Fruit fly (Drosophila melanogaster) Kc167 (cell line): ENCODE data around the gene CG18262.

ENCODE experiments used
- Myc ChIP-seq: fragments of >200 bp; optimal IDR thresholded peaks from 2 replicates; lab custom pipeline; 2017; ENCODE audit warnings: missing external identifiers
- Sin3A ChIP-seq: fragments of >200 bp; optimal IDR thresholded peaks from 2 replicates; lab custom pipeline; 2018; ENCODE audit warnings: missing external identifiers
- h ChIP-seq: fragments of >200 bp; optimal IDR thresholded peaks from 3 replicates; lab custom pipeline; 2018; ENCODE audit warnings: missing external identifiers
- insv ChIP-seq: fragments of >200 bp; optimal IDR thresholded peaks from 3 replicates; lab custom pipeline; 2018; ENCODE audit warnings: missing external identifiers
- psq ChIP-seq: fragments of >200 bp; optimal IDR thresholded peaks from 2 replicates; lab custom pipeline; 2017; ENCODE audit warnings: missing external identifiers
- ttk ChIP-seq: sonication (Bioruptor generic); optimal IDR thresholded peaks from 2 replicates; lab custom pipeline; 2017; ENCODE audit warnings: missing external identifiers

CG18262 gene

DNA sequence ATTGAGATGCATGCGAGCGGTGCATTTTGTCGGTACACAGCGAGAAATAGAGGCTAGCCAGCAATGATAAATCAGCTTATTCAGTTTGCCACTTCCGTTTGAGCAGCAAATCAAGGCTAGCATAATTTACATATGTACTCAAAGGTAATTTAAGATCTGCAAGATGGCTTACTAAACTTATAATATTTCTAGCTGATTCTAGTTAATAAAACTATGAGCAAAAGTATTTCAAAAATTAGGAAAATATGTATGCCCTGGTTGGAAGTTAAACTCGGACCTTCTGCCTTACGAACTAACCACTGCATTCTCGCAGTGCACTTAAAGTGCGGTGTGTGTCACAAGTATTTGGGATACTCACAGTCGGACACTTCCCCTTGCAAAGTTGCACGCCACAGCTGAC, 29.9 kb upstream of the CG18262 start:
- TF ChIP-seq Sin3A (lab: Kevin White, UChicago), result no peak
- no peak for TF ChIP-seq Myc (lab: Kevin White, UChicago)
- no peak for TF ChIP-seq h (lab: Kevin White, UChicago)
- no peak for TF ChIP-seq insv (lab: Kevin White, UChicago)
- TF ChIP-seq ttk, result no peak

DNA sequence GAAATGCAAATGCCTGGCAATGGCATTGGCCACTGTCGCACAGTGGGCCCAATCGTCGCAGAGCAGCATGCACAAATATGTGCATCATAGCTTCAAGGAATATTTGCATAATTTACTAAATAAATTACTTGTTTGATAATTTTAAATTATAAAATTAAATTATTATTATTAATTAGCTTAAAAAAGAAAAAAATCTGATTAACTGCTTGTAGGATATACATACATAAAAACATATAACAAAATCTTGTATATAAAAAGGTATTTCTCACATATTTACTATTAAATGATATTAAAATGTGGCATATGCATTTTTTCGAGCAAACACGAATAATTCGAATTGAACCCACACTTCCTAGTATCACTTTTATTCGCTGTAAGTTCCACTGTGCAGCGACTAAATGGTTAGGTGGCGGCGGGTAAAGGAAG, 27.5 kb upstream of the CG18262 start:
- TF ChIP-seq ttk (no peak), h (lab: Kevin White, UChicago) (no peak), insv (lab: Kevin White, UChicago) (no peak), Sin3A (lab: Kevin White, UChicago) (no peak), psq (lab: Kevin White, UChicago) (no peak), Myc (lab: Kevin White, UChicago) (no peak)

DNA sequence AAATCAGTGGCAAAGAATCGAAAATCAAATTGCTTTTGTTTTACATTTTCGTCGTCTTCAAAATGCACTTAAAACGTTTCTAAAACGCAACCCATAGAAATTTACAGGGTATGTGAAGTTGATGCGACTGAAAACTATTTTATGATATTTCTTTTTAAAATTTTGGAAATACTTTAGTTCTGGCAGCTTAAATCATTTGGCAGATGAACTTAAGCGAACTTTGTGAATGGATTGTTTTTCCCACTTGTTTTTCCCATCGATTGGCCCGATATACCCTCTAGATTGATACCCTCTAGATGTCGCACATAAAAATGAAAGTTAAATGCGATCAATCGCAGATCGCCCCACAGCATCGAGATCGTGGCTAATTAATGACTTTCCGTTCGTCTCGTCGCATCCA, 26.6 kb upstream of the CG18262 start:
- no peak for TF ChIP-seq Sin3A (lab: Kevin White, UChicago)
- TF ChIP-seq psq (lab: Kevin White, UChicago), result no peak
- TF ChIP-seq insv (lab: Kevin White, UChicago), result no peak
- no peak for TF ChIP-seq Myc (lab: Kevin White, UChicago)
- no peak for TF ChIP-seq ttk
- TF ChIP-seq h (lab: Kevin White, UChicago), result no peak

DNA sequence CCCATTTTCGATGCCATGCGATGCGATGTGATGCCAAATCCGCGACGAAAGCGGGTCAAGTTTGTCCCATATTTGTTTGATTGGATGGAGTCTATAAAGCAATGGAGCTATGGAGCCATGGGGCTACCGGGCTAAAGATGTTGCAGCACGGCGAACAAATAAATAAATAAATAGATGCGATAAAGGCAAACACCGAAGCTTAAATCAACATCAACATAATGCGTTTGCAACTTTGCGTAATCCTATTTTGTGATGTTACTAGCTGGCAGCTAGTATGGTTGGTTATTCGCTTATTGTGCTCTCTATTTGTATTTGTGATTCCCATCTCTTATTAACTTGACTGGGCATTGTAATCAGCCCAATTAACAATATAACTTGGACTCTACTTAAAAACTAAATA, 24.6 kb upstream of the CG18262 start:
- TF ChIP-seq Myc (lab: Kevin White, UChicago), result no peak
- TF ChIP-seq Sin3A (lab: Kevin White, UChicago), result no peak
- TF ChIP-seq insv (lab: Kevin White, UChicago), result no peak
- no peak for TF ChIP-seq ttk
- TF ChIP-seq h (lab: Kevin White, UChicago), result no peak
- no peak for TF ChIP-seq psq (lab: Kevin White, UChicago)

DNA sequence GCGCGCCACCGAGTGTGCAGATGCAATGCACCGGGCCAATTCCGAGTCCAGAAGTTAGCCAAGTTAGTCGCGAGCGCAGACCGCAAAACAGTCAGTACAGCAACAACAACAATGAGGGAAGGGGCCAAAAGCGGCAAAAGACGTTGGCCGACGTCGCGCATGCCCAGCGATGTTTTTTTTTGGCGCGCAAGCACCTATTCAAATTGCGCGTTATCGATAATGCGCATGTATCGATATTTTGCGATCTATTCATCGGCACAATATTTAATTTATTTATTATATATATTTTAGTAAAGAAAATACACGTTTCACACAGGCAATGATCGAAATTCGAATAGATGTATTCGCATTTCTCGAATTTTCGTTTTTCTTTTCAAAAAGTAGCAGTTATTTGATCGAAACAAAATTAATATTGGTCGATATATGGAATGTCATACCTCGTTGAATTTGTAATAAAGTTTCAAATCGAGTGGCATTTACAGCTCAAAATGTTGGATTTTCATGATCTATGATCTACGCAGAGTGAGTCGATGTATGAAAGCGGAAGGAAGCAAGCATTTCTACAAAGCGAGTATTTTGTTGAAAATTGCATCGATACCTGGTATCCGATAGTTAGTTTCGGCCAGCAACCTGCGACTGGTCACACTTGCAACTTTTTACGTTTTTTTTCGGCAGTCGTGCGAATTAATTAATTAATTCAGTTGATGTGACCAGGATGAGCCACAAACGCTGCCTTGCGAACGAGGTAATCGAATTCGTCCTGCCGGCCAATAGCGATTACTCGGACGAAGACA, 23.3 kb upstream of the CG18262 start, which contains the start of gene CG2116:
CG2116 (plus strand) TSS at position 609 of the 794 bp plus-strand sequence.
- no peak for TF ChIP-seq ttk
- no peak for TF ChIP-seq insv (lab: Kevin White, UChicago)
- TF ChIP-seq Myc (lab: Kevin White, UChicago), result no peak
- TF ChIP-seq Sin3A (lab: Kevin White, UChicago), result no peak
- TF ChIP-seq h (lab: Kevin White, UChicago), result no peak
- TF ChIP-seq psq (lab: Kevin White, UChicago), result no peak

DNA sequence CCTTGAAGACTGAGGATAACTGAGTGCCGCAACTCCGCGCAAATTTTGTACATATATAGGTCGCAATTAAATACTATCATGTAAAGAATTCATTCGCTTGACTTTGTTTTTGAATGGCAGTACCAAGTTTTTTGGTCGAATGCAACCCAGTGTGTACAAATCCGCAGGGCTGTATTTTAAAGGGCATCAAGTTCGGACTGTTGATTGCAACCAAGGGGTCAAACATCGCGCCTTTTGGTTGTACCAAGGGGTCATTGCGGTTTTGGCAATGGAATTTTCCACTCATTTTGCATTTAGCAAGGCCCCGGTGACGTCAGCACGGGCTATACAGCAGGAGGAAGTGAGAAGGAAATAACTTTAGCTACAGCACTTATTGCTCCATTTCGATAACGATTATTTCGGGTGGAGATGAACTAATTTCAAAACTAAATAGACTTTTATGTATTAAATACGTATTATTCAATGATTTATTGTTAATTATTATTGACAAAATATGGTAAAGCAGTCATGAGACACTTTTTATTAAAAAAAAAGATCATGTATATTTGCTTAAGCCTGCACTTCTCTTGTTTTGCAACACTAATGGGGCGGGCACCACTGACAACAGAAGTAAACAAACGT, 20.9 kb upstream of the CG18262 start, which contains the start of gene CG10958:
CG10958 (plus strand) TSS at position 593 of the 621 bp plus-strand sequence.
- no peak for TF ChIP-seq ttk
- no peak for TF ChIP-seq psq (lab: Kevin White, UChicago)
- TF ChIP-seq insv (lab: Kevin White, UChicago), result no peak
- TF ChIP-seq Sin3A (lab: Kevin White, UChicago), result no peak
- TF ChIP-seq Myc (lab: Kevin White, UChicago), result no peak
- TF ChIP-seq h (lab: Kevin White, UChicago), result no peak

DNA sequence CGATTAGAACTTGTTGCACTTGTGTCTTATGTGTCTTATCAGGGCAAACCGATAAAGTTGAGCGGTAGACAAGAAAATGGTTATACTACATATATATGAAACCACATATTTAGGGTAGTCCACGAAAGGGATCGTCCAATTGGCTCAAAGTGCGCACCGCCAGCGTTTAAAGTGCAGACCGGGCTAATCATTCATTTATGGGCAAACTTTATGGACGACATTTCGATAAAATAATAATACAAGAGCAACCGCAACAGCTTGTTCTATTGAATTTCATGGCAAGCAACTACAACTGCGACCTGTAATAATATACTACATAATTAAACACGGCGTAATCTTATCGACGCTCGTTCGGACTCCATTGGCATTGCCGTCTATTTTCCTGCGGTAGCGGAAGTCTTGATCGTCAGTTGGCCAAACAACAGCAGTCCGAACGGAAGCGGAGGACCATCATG, 17.3 kb upstream of the CG18262 start, which contains the start of the genes cyr and CG2120:
cyr (minus strand) TSS at position 294 of the 455 bp plus-strand sequence.
CG2120 (plus strand) TSS at position 405 of the 455 bp plus-strand sequence.
- no peak for TF ChIP-seq ttk
- no peak for TF ChIP-seq Sin3A (lab: Kevin White, UChicago)
- no peak for TF ChIP-seq psq (lab: Kevin White, UChicago)

DNA sequence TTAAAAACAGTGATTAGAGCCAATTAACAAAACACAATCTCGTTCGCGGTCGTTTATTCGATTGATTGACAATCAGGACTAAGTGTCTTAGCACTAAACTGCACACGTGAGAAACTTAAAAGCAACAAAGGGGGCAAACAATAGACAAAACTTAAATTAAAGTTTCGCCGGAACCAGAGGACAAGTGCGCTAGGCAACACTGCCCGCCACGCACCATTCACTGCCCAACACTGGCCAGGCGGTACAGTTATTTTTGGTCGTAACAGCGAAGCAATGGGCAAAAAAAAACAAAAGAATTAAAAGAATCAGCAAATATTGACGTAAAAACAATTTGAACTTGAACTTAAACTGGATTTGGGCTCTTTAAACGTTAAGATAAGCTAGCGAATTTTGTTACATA, 15.5 kb upstream of the CG18262 start:
- no peak for TF ChIP-seq Sin3A (lab: Kevin White, UChicago)

DNA sequence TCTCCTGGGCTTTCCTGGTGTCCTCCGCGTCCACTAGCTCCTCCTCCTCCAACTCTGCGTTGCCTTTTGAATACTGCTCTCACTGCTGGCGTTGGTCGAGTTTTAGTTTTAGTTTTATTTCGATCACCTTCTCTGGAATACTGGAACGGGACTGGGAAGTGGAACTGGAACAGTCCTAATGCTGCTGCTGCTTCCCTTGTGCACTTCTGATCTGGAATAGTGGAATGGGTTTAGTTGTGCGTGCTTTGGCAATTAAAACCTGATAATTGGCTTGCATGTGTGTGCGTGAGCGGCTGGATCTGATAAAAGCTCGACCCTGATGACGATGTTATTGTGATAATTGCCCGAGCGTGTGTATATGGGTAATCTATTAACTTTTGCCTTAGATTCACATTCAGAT, 12.0 kb upstream of the CG18262 start:
- TF ChIP-seq psq (lab: Kevin White, UChicago) (no peak), Myc (lab: Kevin White, UChicago) (no peak), ttk (no peak), Sin3A (lab: Kevin White, UChicago) (no peak), insv (lab: Kevin White, UChicago) (no peak), h (lab: Kevin White, UChicago) (no peak)

DNA sequence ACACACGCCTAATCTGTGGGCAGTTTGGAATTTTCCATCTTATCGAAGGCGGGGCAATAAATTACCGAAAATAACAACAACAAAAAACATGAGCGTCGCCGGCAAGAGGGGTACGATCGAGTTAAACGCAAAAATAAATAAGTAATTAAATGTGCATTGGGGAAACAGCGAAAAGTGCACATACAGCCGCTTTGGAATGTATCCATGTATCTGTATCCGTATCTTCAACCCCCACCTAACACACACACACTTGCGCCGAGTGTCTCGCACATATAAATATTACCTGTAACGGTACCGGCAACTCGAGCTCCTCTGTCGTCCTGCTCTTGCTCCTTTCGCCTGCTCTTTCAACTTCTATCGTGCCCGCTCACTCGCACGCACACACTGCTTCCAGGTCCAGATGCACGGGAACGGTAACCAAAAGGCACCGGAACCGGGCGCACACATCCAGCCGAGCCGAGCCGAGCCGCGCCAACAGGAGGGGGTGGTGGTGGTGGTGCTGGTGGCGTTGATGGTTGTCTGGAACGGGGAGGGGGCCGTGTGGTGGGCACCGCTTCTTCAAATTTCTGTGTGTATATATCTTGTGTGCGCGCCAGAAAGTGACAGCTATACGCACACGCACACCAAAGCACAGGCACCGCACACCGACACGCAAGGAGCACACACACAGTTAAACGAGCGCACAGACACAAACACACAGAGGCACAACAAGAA, 11.2 kb upstream of the CG18262 start:
- no peak for TF ChIP-seq insv (lab: Kevin White, UChicago)
- TF ChIP-seq ttk, result no peak
- no peak for TF ChIP-seq h (lab: Kevin White, UChicago)
- no peak for TF ChIP-seq Sin3A (lab: Kevin White, UChicago)
- no peak for TF ChIP-seq Myc (lab: Kevin White, UChicago)
- TF ChIP-seq psq (lab: Kevin White, UChicago), result no peak

DNA sequence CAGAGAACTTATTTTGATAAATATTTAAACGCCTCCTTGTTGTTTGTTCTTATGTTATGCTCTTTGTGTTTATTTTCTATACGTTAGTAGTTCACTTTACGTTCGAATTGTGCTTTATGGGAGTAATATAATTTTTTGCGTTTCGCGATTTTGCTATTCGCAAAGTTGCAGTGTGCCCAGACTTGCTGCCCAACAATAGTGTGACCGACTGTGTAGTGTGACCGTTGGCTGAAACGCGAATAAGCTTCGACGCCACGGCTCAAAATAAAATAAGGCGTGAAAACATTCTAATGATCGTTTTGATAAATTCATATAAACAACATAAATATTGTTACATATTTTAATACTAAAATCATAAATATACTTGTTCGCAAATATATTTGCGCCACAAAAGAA, 10.7 kb upstream of the CG18262 start, which contains the start of gene Smox:
Smox (minus strand) TSS at position 213 of the 396 bp plus-strand sequence.
- TF ChIP-seq h (lab: Kevin White, UChicago) (no peak), ttk (no peak), insv (lab: Kevin White, UChicago) (no peak), psq (lab: Kevin White, UChicago) (no peak), Myc (lab: Kevin White, UChicago) (no peak), Sin3A (lab: Kevin White, UChicago) (no peak)
